Worm (Caenorhabditis elegans) whole organism, L1 larva: ENCODE measurements around the gene ZK813.6.

Experiments used
- C04F5.9 ChIP-seq: sonication (generic microtip); optimal IDR thresholded peaks from 2 replicates; lab custom pipeline; 2016; ENCODE audit warnings: missing genetic modification characterization, missing compliant biosample characterization
- F16B12.6 ChIP-seq: fragments of 150-350 bp; optimal IDR thresholded peaks from 2 replicates; lab custom pipeline; 2014; ENCODE audit warnings: missing biosample characterization, missing genetic modification characterization
- alr-1 ChIP-seq: fragments of 200-800 bp; sonication (Bioruptor generic); optimal IDR thresholded peaks from 2 replicates; lab custom pipeline; 2018; ENCODE audit warnings: borderline replicate concordance, mild to moderate bottlenecking, missing genetic modification characterization, missing compliant biosample characterization
- ceh-82 ChIP-seq, 3 experiments: fragments of 150-350 bp in 1 of 3; sonication (generic microtip) in 2 of 3; optimal IDR thresholded peaks; 2 replicates each; lab custom pipeline; 2014 to 2017; ENCODE audit warnings: missing biosample characterization in 3 of 3, missing genetic modification characterization in 3 of 3
- ceh-88 ChIP-seq: fragments of 200-800 bp; sonication (Bioruptor generic); IDR thresholded peaks from 2 replicates; pipeline ENCODE4 v1.3.6; 2022; ENCODE audit warnings: missing genetic modification characterization, missing compliant biosample characterization
- ceh-90 ChIP-seq: sonication (generic microtip); optimal IDR thresholded peaks from 2 replicates; lab custom pipeline; 2016; ENCODE audit warnings: missing genetic modification characterization, missing compliant biosample characterization
- dpl-1 ChIP-seq, 3 experiments: fragments of 150-350 bp in 2 of 3; sonication (generic microtip) in 1 of 3; optimal IDR thresholded peaks; 2 replicates each; lab custom pipeline; 2014 to 2017; ENCODE audit warnings: missing biosample characterization in 3 of 3, missing genetic modification characterization in 3 of 3, missing genetic modification reagents in 3 of 3
- efl-1 ChIP-seq, 4 experiments: fragments of 150-350 bp; optimal IDR thresholded peaks in 3 of 4; peaks in 1 of 4; 1 replicate in 1 of 4; 2 replicates in 3 of 4; lab custom pipeline; 2014; ENCODE audit warnings: missing biosample characterization in 2 of 4, missing genetic modification characterization in 2 of 4, missing genetic modification reagents in 2 of 4
- efl-3 ChIP-seq: fragments of 200-800 bp; sonication (Bioruptor generic); optimal IDR thresholded peaks from 2 replicates; lab custom pipeline; 2018; ENCODE audit warnings: mild to moderate bottlenecking, missing genetic modification characterization, missing compliant biosample characterization
- egl-13 ChIP-seq: sonication (generic microtip); optimal IDR thresholded peaks from 2 replicates; lab custom pipeline; 2016; ENCODE audit warnings: missing genotype, missing genetic modification reagents, missing genetic modification characterization, missing compliant biosample characterization
- elt-3 ChIP-seq, 6 experiments: fragments of 150-350 bp in 1 of 6; sonication (generic microtip); optimal IDR thresholded peaks; 2 replicates each; lab custom pipeline; 2017 to 2018; ENCODE audit warnings: missing biosample characterization in 6 of 6, missing genetic modification characterization in 6 of 6, inconsistent platforms in 1 of 6
- ets-5 ChIP-seq: fragments of 200-800 bp; sonication (Bioruptor generic); IDR thresholded peaks from 2 replicates; pipeline ENCODE4 v1.3.6; 2022; ENCODE audit warnings: missing genetic modification characterization, missing compliant biosample characterization
- fkh-10 ChIP-seq: sonication (generic microtip); optimal IDR thresholded peaks from 2 replicates; lab custom pipeline; 2017; ENCODE audit warnings: missing biosample characterization, missing genetic modification reagents, missing genetic modification characterization
- fkh-4 ChIP-seq: sonication (generic microtip); optimal IDR thresholded peaks from 2 replicates; lab custom pipeline; 2016; ENCODE audit warnings: missing compliant biosample characterization, missing genetic modification characterization, borderline replicate concordance
- fkh-8 ChIP-seq: sonication (generic microtip); optimal IDR thresholded peaks from 2 replicates; lab custom pipeline; 2016; ENCODE audit warnings: mild to moderate bottlenecking, missing genetic modification characterization, missing compliant biosample characterization
- fos-1 ChIP-seq: fragments of 150-350 bp; optimal IDR thresholded peaks from 2 replicates; lab custom pipeline; 2014; ENCODE audit warnings: missing biosample characterization, missing genetic modification characterization
- grh-1 ChIP-seq: fragments of 200-800 bp; sonication (Bioruptor generic); IDR thresholded peaks from 2 replicates; pipeline ENCODE4 v1.3.6; 2022; ENCODE audit warnings: missing genetic modification reagents, missing genetic modification characterization, missing compliant biosample characterization
- hlh-17 ChIP-seq: fragments of 200-800 bp; sonication (Bioruptor generic); optimal IDR thresholded peaks from 2 replicates; lab custom pipeline; 2018; ENCODE audit warnings: missing genetic modification characterization, mild to moderate bottlenecking, missing compliant biosample characterization, moderate library complexity, borderline replicate concordance
- irx-1 ChIP-seq: sonication (generic microtip); optimal IDR thresholded peaks from 2 replicates; lab custom pipeline; 2016; ENCODE audit warnings: missing genetic modification characterization, missing compliant biosample characterization
- lin-14 ChIP-seq: fragments of 200-800 bp; sonication (Bioruptor generic); optimal IDR thresholded peaks from 2 replicates; lab custom pipeline; 2018; ENCODE audit warnings: mild to moderate bottlenecking, missing genetic modification characterization, moderate library complexity, missing compliant biosample characterization
- lin-15B ChIP-seq: fragments of 150-350 bp; sonication (generic microtip); optimal IDR thresholded peaks from 3 replicates; lab custom pipeline; 2014; ENCODE audit warnings: missing biosample characterization, missing genetic modification characterization
- lin-39 ChIP-seq: fragments of 150-350 bp; optimal IDR thresholded peaks from 2 replicates; lab custom pipeline; 2014; ENCODE audit warnings: missing biosample characterization, missing genetic modification reagents, missing genetic modification characterization
- mab-9 ChIP-seq: fragments of 200-800 bp; sonication (Bioruptor generic); IDR thresholded peaks from 2 replicates; pipeline ENCODE4 v1.3.6; 2022; ENCODE audit warnings: missing genetic modification reagents, missing genetic modification characterization, missing compliant biosample characterization
- mdl-1 ChIP-seq, 2 experiments: fragments of 150-350 bp; optimal IDR thresholded peaks; 2 replicates each; lab custom pipeline; 2014 to 2017; ENCODE audit warnings: missing biosample characterization in 2 of 2, missing genetic modification characterization in 2 of 2, inconsistent platforms in 1 of 2
- mef-2 ChIP-seq: fragments of 150-350 bp; optimal IDR thresholded peaks from 2 replicates; lab custom pipeline; 2014; ENCODE audit warnings: missing biosample characterization, missing genetic modification characterization
- nhr-12 ChIP-seq: sonication (generic microtip); optimal IDR thresholded peaks from 2 replicates; lab custom pipeline; 2017; ENCODE audit warnings: missing biosample characterization, missing genetic modification characterization
- nhr-20 ChIP-seq: sonication (generic microtip); optimal IDR thresholded peaks from 2 replicates; lab custom pipeline; 2016; ENCODE audit warnings: mild to moderate bottlenecking, missing genetic modification characterization, missing compliant biosample characterization
- nhr-71 ChIP-seq: sonication (generic microtip); optimal IDR thresholded peaks from 2 replicates; lab custom pipeline; 2016; ENCODE audit warnings: mild to moderate bottlenecking, missing genetic modification characterization, moderate library complexity, missing compliant biosample characterization
- nhr-76 ChIP-seq: sonication (generic microtip); optimal IDR thresholded peaks from 2 replicates; lab custom pipeline; 2017; ENCODE audit warnings: missing biosample characterization, missing genetic modification characterization
- nhr-77 ChIP-seq: fragments of 150-350 bp; optimal IDR thresholded peaks from 2 replicates; lab custom pipeline; 2014; ENCODE audit warnings: missing biosample characterization, missing genetic modification characterization
- pag-3 ChIP-seq: sonication (generic microtip); optimal IDR thresholded peaks from 2 replicates; lab custom pipeline; 2017; ENCODE audit warnings: missing genetic modification characterization, mild to moderate bottlenecking, missing compliant biosample characterization, antibody characterized with exemption, borderline replicate concordance; ENCODE audit not compliant: insufficient read depth
- pax-3 ChIP-seq: fragments of 200-800 bp; sonication (Bioruptor generic); optimal IDR thresholded peaks from 2 replicates; lab custom pipeline; 2018; ENCODE audit warnings: mild to moderate bottlenecking, missing genetic modification characterization, moderate library complexity, missing compliant biosample characterization
- rnt-1 ChIP-seq: sonication (generic microtip); optimal IDR thresholded peaks from 2 replicates; lab custom pipeline; 2016; ENCODE audit warnings: mild to moderate bottlenecking, missing genetic modification characterization, moderate library complexity, missing compliant biosample characterization
- snpc-4 ChIP-seq: fragments of 150-350 bp; optimal IDR thresholded peaks from 2 replicates; lab custom pipeline; 2014; ENCODE audit warnings: missing biosample characterization, missing genetic modification characterization
- sox-4 ChIP-seq: sonication (generic microtip); optimal IDR thresholded peaks from 2 replicates; lab custom pipeline; 2016; ENCODE audit warnings: missing genetic modification characterization, missing compliant biosample characterization
- unc-130 ChIP-seq: fragments of 150-350 bp; optimal IDR thresholded peaks from 2 replicates; lab custom pipeline; 2017; ENCODE audit warnings: missing biosample characterization, missing genetic modification characterization, inconsistent platforms
- unc-30 ChIP-seq: sonication (generic microtip); optimal IDR thresholded peaks from 2 replicates; lab custom pipeline; 2017; ENCODE audit warnings: missing biosample characterization, missing genetic modification characterization
- unc-62 ChIP-seq: fragments of 150-350 bp; optimal IDR thresholded peaks from 2 replicates; lab custom pipeline; 2014; ENCODE audit warnings: missing biosample characterization, missing genetic modification reagents, missing genetic modification characterization
- unc-86 ChIP-seq: sonication (generic microtip); optimal IDR thresholded peaks from 2 replicates; lab custom pipeline; 2016; ENCODE audit warnings: missing genetic modification characterization, missing compliant biosample characterization
- vab-15 ChIP-seq: sonication (generic microtip); optimal IDR thresholded peaks from 2 replicates; lab custom pipeline; 2017; ENCODE audit warnings: missing genotype, mild to moderate bottlenecking, missing genetic modification characterization, missing compliant biosample characterization
- xbp-1 ChIP-seq: sonication (generic microtip); optimal IDR thresholded peaks from 2 replicates; lab custom pipeline; 2016; ENCODE audit warnings: missing genetic modification characterization, missing compliant biosample characterization

Gene ZK813.6

ce11 chrX:3451122-3451521 lies 26.5 kb downstream of the ZK813.6 start, which contains the start of gene ZK813.5:
Gene ZK813.5, minus strand, starts transcription at chrX:3451222.
- TF ChIP-seq F16B12.6 (tag; lab: Kevin White, UChicago) (no peak), grh-1 (GFP tag; lab: Robert Waterston, UW) (no peak), fkh-8 (no peak), nhr-77 (tag; lab: Kevin White, UChicago) (no peak), fos-1 (tag; lab: Kevin White, UChicago) (no peak), ceh-90 (tag; lab: Kevin White, UChicago) (no peak), nhr-20 (no peak), nhr-12 (tag; lab: Kevin White, UChicago) (no peak), dpl-1 (GFP tag; optimal IDR thresholded peaks at IDR 0.05; lab: Kevin White, UChicago) (no peak), pag-3 (no peak), sox-4 (tag; lab: Kevin White, UChicago) (no peak), rnt-1 (tag; lab: Kevin White, UChicago) (no peak), lin-14 (GFP tag; lab: Kevin White, UChicago) (no peak), C04F5.9 (tag; lab: Kevin White, UChicago) (no peak), hlh-17 (GFP tag; lab: Kevin White, UChicago) (no peak), egl-13 (tag; lab: Kevin White, UChicago) (no peak), unc-130 (tag; lab: Kevin White, UChicago) (no peak), mdl-1 (tag; optimal IDR thresholded peaks at IDR 0.05; lab: Kevin White, UChicago) (no peak)

DNA sequence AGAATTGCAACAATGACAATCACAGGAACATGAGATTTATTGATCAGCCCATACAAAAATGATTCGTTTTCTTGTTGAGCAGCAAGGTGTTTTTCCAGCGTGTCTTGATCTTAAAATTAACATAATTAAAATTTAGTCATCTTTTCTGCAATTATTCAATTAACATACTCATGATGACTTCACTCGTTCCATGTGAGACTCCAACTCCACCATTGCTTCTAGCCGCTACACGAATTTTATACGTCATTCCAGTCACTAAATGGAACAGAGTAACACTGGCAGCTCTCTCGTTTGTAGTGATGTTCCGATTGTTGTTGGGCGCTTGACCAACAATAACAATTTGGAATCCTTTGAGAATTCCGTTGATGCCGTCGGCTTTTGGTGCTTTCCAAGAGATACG lies 29.3 kb downstream of the ZK813.6 start:
- no peak for TF ChIP-seq fkh-10 (GFP tag; lab: Kevin White, UChicago)
- no peak for TF ChIP-seq ceh-82 (tag; optimal IDR thresholded peaks at IDR 0.05; lab: Kevin White, UChicago)
- TF ChIP-seq irx-1 (tag; lab: Kevin White, UChicago): no peak
- TF ChIP-seq F16B12.6 (tag; lab: Kevin White, UChicago): no peak
- no peak for TF ChIP-seq mef-2 (tag; lab: Kevin White, UChicago)
- no peak for TF ChIP-seq snpc-4 (tag; lab: Kevin White, UChicago)
- no peak for TF ChIP-seq xbp-1
- no peak for TF ChIP-seq ceh-88 (GFP tag; lab: Robert Waterston, UW)
- TF ChIP-seq ets-5: no peak
- no peak for TF ChIP-seq nhr-76
- TF ChIP-seq mab-9 (GFP tag; lab: Robert Waterston, UW): no peak
- no peak for TF ChIP-seq fkh-4
- TF ChIP-seq unc-30: no peak
- TF ChIP-seq alr-1 (tag; lab: Kevin White, UChicago): no peak
- no peak for TF ChIP-seq efl-1 (optimal IDR thresholded peaks at IDR 0.05; lab: Kevin White, UChicago)
- no peak for TF ChIP-seq efl-1 (GFP tag; optimal IDR thresholded peaks at IDR 0.05 in 1 of 2; lab: Kevin White, UChicago)
- no peak for TF ChIP-seq vab-15
- no peak for TF ChIP-seq fos-1 (tag; lab: Kevin White, UChicago)

ce11 chrX:3455561-3455960 lies 30.9 kb downstream of the ZK813.6 start:
- peak; percentile 85 for TF ChIP-seq lin-14 (GFP tag; lab: Kevin White, UChicago)
- TF ChIP-seq unc-62 (GFP tag; lab: Kevin White, UChicago): no peak
- TF ChIP-seq nhr-71 (tag; lab: Kevin White, UChicago): peak; percentile 47
- no peak for TF ChIP-seq grh-1 (GFP tag; lab: Robert Waterston, UW)
- TF ChIP-seq lin-15B (tag; lab: Kevin White, UChicago): no peak
- TF ChIP-seq pax-3 (tag; lab: Kevin White, UChicago): no peak
- no peak for TF ChIP-seq unc-86 (tag; lab: Kevin White, UChicago)
- no peak for TF ChIP-seq elt-3 (tag; optimal IDR thresholded peaks at IDR 0.05; lab: Kevin White, UChicago)
- peak; percentile 15 for TF ChIP-seq lin-39 (tag; lab: Kevin White, UChicago)
- no peak for TF ChIP-seq efl-3 (GFP tag; lab: Kevin White, UChicago)
- peak; percentile 62 for TF ChIP-seq rnt-1 (tag; lab: Kevin White, UChicago)
- no peak for TF ChIP-seq ceh-90 (tag; lab: Kevin White, UChicago)
